Worm (Caenorhabditis elegans): ENCODE results near the gene F35G12.12.

ce11 chrIII:4612334-4612953, 30.8 kb downstream of the F35G12.12 start, which contains the start of gene sel-2:
- no peak for TF ChIP-seq lin-39 (tag; optimal IDR thresholded peaks at IDR 0.05)
- TF ChIP-seq nhr-12 (tag; optimal IDR thresholded peaks at IDR 0.05): no peak
- no peak for TF ChIP-seq skn-1 (tag; optimal IDR thresholded peaks at IDR 0.05)
- TF ChIP-seq nhr-11 (tag; optimal IDR thresholded peaks at IDR 0.05): no peak
- no peak for TF ChIP-seq elt-1 (tag; optimal IDR thresholded peaks at IDR 0.05)
- TF ChIP-seq nhr-237 (tag; optimal IDR thresholded peaks at IDR 0.05): no peak
- no peak for TF ChIP-seq ztf-11 (tag; optimal IDR thresholded peaks at IDR 0.05)

Measured in whole organism, L2 larva.